Worm (Caenorhabditis elegans) whole organism, L2 larva: ENCODE data around the gene F35A5.1.

Experiments used
- ZK546.5 ChIP-seq: sonication (generic microtip); optimal IDR thresholded peaks from 2 replicates; lab custom pipeline; 2017; ENCODE audit warnings: missing biosample characterization, missing genetic modification characterization
- blmp-1 ChIP-seq: sonication (generic microtip); optimal IDR thresholded peaks from 2 replicates; lab custom pipeline; 2017; ENCODE audit warnings: missing genetic modification characterization, mild to moderate bottlenecking, missing compliant biosample characterization, antibody characterized with exemption, moderate library complexity; ENCODE audit not compliant: insufficient read depth
- crh-2 ChIP-seq: sonication (generic microtip); optimal IDR thresholded peaks from 2 replicates; lab custom pipeline; 2017; ENCODE audit warnings: missing biosample characterization, missing genetic modification characterization
- elt-3 ChIP-seq: sonication (generic microtip); optimal IDR thresholded peaks from 2 replicates; lab custom pipeline; 2017; ENCODE audit warnings: missing biosample characterization, missing genetic modification characterization

- TF ChIP-seq ZK546.5 (tag; lab: Kevin White, UChicago), result no peak
- TF ChIP-seq elt-3 (tag; lab: Kevin White, UChicago), result no peak
- no peak for TF ChIP-seq blmp-1 (tag; lab: Kevin White, UChicago)
- TF ChIP-seq crh-2 (tag; lab: Kevin White, UChicago), result no peak
Observed at ce11 chrX:3797882-3798281, 9.4 kb upstream of the F35A5.1 start, which contains the start of gene abu-10.
